Worm (Caenorhabditis elegans) whole organism, L3 larva: Measurements from ENCODE around the gene thn-1.

Source experiments
- ceh-82 ChIP-seq: fragments of 150-350 bp; optimal IDR thresholded peaks from 2 replicates; lab custom pipeline; 2014; ENCODE audit warnings: missing biosample characterization, missing genetic modification characterization
- ceh-9 ChIP-seq: sonication (generic microtip); optimal IDR thresholded peaks from 2 replicates; lab custom pipeline; 2018; ENCODE audit warnings: missing biosample characterization, missing genetic modification characterization
- daf-12 ChIP-seq: fragments of 150-350 bp; optimal IDR thresholded peaks from 2 replicates; lab custom pipeline; 2014; ENCODE audit warnings: missing biosample characterization, missing genetic modification reagents, missing genetic modification characterization
- egl-27 ChIP-seq: sonication (generic microtip); optimal IDR thresholded peaks from 4 replicates; lab custom pipeline; 2017; ENCODE audit warnings: missing biosample characterization, missing genetic modification reagents, missing genetic modification characterization
- elt-2 ChIP-seq: sonication (generic microtip); optimal IDR thresholded peaks from 2 replicates; lab custom pipeline; 2016; ENCODE audit warnings: missing genetic modification reagents, mild to moderate bottlenecking, missing genetic modification characterization, missing compliant biosample characterization
- fkh-10 ChIP-seq: sonication (generic microtip); optimal IDR thresholded peaks from 2 replicates; lab custom pipeline; 2017; ENCODE audit warnings: missing biosample characterization, missing genetic modification reagents, missing genetic modification characterization
- fos-1 ChIP-seq: fragments of 150-350 bp; optimal IDR thresholded peaks from 2 replicates; lab custom pipeline; 2014; ENCODE audit warnings: missing biosample characterization, missing genetic modification characterization
- jun-1 ChIP-seq: fragments of 150-350 bp; optimal IDR thresholded peaks from 2 replicates; lab custom pipeline; 2014; ENCODE audit warnings: missing biosample characterization, missing genetic modification reagents, missing genetic modification characterization
- mdl-1 ChIP-seq: fragments of 150-350 bp; optimal IDR thresholded peaks from 2 replicates; lab custom pipeline; 2014; ENCODE audit warnings: missing biosample characterization, missing genetic modification characterization
- sea-2 ChIP-seq: fragments of 150-350 bp; sonication (generic microtip); optimal IDR thresholded peaks from 4 replicates; lab custom pipeline; 2014; ENCODE audit warnings: missing biosample characterization, missing genetic modification reagents, missing genetic modification characterization
- unc-62 ChIP-seq: fragments of 150-350 bp; sonication (generic microtip); optimal IDR thresholded peaks from 4 replicates; lab custom pipeline; 2014; ENCODE audit warnings: missing biosample characterization, missing genetic modification reagents, missing genetic modification characterization
- zag-1 ChIP-seq: fragments of 150-350 bp; optimal IDR thresholded peaks from 2 replicates; lab custom pipeline; 2014; ENCODE audit warnings: missing biosample characterization, missing genetic modification characterization
- ztf-11 ChIP-seq: fragments of 150-350 bp; optimal IDR thresholded peaks from 2 replicates; lab custom pipeline; 2014; ENCODE audit warnings: missing biosample characterization, missing genetic modification characterization

DNA sequence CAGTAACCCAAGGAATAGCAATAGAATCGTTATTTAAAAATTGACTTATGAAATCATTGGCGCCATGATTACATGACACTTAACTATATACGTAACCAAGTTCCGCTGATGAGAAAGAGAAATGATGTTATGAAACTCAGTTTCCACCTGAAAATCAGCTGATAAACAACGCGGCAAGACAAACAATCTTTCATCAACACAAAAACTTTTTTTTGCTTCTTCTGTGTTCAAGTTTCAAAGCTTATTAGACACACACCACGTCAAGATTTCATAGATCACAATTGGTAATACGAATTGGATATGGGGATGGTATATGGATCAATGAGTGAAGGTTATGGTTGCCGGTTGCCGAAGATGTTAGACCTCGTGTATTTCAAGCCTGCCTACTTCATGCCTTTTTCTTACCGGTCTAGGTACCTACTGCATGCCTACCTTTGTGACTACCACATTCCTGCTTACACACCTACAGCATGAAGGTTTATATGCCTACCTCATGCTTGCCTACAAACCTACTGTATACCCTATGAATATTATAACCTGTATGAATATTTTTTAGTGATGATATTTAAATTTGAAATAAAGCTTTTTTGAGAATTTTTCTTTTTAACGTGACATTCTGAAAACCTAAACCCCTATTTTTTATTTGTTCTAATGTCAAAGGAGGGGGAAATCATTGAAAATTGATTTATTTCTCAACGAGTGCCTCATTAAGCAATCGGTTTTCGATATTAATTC is 42.8 kb upstream of the thn-1 start, which contains the start of the genes F19B6.10 and wht-5:
- TF ChIP-seq unc-62 = no peak
- no peak for TF ChIP-seq jun-1 (tag; lab: Kevin White, UChicago)
- TF ChIP-seq ztf-11 (tag; lab: Kevin White, UChicago) = no peak
- no peak for TF ChIP-seq ceh-9 (tag; lab: Kevin White, UChicago)
- no peak for TF ChIP-seq elt-2
- no peak for TF ChIP-seq sea-2 (GFP tag; lab: Kevin White, UChicago)
- TF ChIP-seq zag-1 (tag; lab: Kevin White, UChicago) = no peak
- TF ChIP-seq egl-27 (tag; lab: Kevin White, UChicago) = no peak
- no peak for TF ChIP-seq fos-1
- no peak for TF ChIP-seq fkh-10 (GFP tag; lab: Kevin White, UChicago)
- TF ChIP-seq ceh-82 (tag; lab: Kevin White, UChicago) = no peak
- no peak for TF ChIP-seq daf-12 (tag; lab: Kevin White, UChicago)
- no peak for TF ChIP-seq mdl-1 (tag; lab: Kevin White, UChicago)
